Worm (Caenorhabditis elegans): Measurements from ENCODE around the gene Y69H2.10.

The Y69H2.10 gene

ce11 chrV:18637544-18638366, 32.4 kb upstream of the Y69H2.10 start (continued):
- no peak for TF ChIP-seq vab-15 (tag; optimal IDR thresholded peaks at IDR 0.05)
- no peak for TF ChIP-seq ceh-90 (tag; optimal IDR thresholded peaks at IDR 0.05)
- TF ChIP-seq efl-1 (optimal IDR thresholded peaks at IDR 0.05) = peak in 1 of 2 experiments; percentile 21
- peak in 1 of 2 experiments; percentile 45 for TF ChIP-seq efl-1 (GFP tag; optimal IDR thresholded peaks at IDR 0.05 in 1 of 2)
- TF ChIP-seq sptf-1 (tag; optimal IDR thresholded peaks at IDR 0.05) = no peak
- no peak for TF ChIP-seq ztf-4 (tag; optimal IDR thresholded peaks at IDR 0.05)
- no peak for TF ChIP-seq tlp-1 (tag; optimal IDR thresholded peaks at IDR 0.05)
- TF ChIP-seq sox-4 (tag; optimal IDR thresholded peaks at IDR 0.05) = no peak
- peak; percentile 42 for TF ChIP-seq mep-1 (tag; optimal IDR thresholded peaks at IDR 0.05)
- no peak for TF ChIP-seq aly-2 (tag; optimal IDR thresholded peaks at IDR 0.05)

- TF ChIP-seq grh-1 (GFP tag; IDR thresholded peaks at IDR 0.05) = peak; percentile 21; the same call in 1 of the 2 replicates
- peak; percentile 31; the same call in 1 of the 2 replicates for TF ChIP-seq ceh-88 (GFP tag; IDR thresholded peaks at IDR 0.05)
- TF ChIP-seq egl-13 (tag; optimal IDR thresholded peaks at IDR 0.05) = no peak
- no peak for TF ChIP-seq Y116A8C.19 (tag; optimal IDR thresholded peaks at IDR 0.05; ENCODE audit: borderline replicate concordance)
Observed at ce11 chrV:18638367-18638873, 31.7 kb upstream of the Y69H2.10 start, which contains the start of gene col-42. Gene col-42, plus strand, starts transcription at chrV:18638484.

DNA sequence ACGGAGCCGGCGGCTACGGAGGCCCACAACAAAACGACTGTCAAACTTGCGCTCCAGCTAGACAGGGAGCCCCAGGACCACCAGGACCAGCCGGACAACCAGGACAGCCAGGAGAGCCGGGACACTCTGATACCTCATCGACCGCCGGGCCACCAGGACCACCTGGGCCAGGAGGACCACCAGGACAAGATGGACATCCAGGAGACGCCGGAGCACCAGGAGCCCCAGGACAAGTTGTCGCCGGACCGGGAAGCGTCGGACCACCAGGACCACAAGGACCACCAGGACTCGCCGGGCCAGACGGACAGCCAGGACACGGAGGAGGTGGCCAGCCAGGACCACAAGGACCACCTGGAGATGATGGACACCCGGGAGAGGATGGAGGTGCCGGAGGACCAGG, 31.0 kb upstream of the Y69H2.10 start:
- TF ChIP-seq F16B12.6 (tag; optimal IDR thresholded peaks at IDR 0.05) (no peak), hlh-17 (GFP tag; optimal IDR thresholded peaks at IDR 0.05; ENCODE audit: borderline replicate concordance) (no peak), ceh-8 (GFP tag; optimal IDR thresholded peaks at IDR 0.05) (peak; percentile 51), egl-13 (tag; optimal IDR thresholded peaks at IDR 0.05) (no peak), nhr-28 (tag; optimal IDR thresholded peaks at IDR 0.05) (no peak)

ce11 chrV:18639601-18640354, 30.3 kb upstream of the Y69H2.10 start, which contains the start of gene egas-1:
Gene egas-1, plus strand, starts transcription at chrV:18640304.
- TF ChIP-seq nhr-85 (tag) = peak; percentile 84
- peak; percentile 12 for TF ChIP-seq tbx-2 (tag; optimal IDR thresholded peaks at IDR 0.05)
- TF ChIP-seq nhr-237 (tag; optimal IDR thresholded peaks at IDR 0.05) = no peak
- TF ChIP-seq fkh-4 (tag; optimal IDR thresholded peaks at IDR 0.05; ENCODE audit: borderline replicate concordance) = no peak
- peak; percentile 1 to 18 for TF ChIP-seq efl-1 (optimal IDR thresholded peaks at IDR 0.05)
- TF ChIP-seq efl-1 (GFP tag; optimal IDR thresholded peaks at IDR 0.05 in 1 of 2) = peak in 1 of 2 experiments; percentile 86
- peak; percentile 2 for TF ChIP-seq blmp-1 (tag; optimal IDR thresholded peaks at IDR 0.05)
- peak; percentile 4 for TF ChIP-seq fos-1 (tag; optimal IDR thresholded peaks at IDR 0.05)
- TF ChIP-seq mep-1 (tag; optimal IDR thresholded peaks at IDR 0.05) = no peak
- TF ChIP-seq lsy-2 (tag; optimal IDR thresholded peaks at IDR 0.05) = peak in 1 of 2 experiments; percentile 2
- peak; percentile 78 for TF ChIP-seq nhr-19 (GFP tag; conservative IDR thresholded peaks at IDR 0.05)
- TF ChIP-seq nhr-20 (tag; optimal IDR thresholded peaks at IDR 0.05) = peak; percentile 19
- TF ChIP-seq unc-130 (tag; optimal IDR thresholded peaks at IDR 0.05) = no peak
- peak; percentile 82 for TF ChIP-seq aly-2 (tag; optimal IDR thresholded peaks at IDR 0.05)
- TF ChIP-seq alr-1 (tag; optimal IDR thresholded peaks at IDR 0.05; ENCODE audit: borderline replicate concordance) = no peak
- TF ChIP-seq skn-1 (tag; optimal IDR thresholded peaks at IDR 0.05) = no peak
- no peak for TF ChIP-seq hpl-2 (GFP tag; optimal IDR thresholded peaks at IDR 0.05)
- TF ChIP-seq elt-3 (tag; optimal IDR thresholded peaks at IDR 0.05) = peak in 1 of 6 experiments; percentile 61
- TF ChIP-seq nhr-90 (tag; optimal IDR thresholded peaks at IDR 0.05; ENCODE audit: poor library complexity) = peak; percentile 58
- TF ChIP-seq ama-1 (optimal IDR thresholded peaks at IDR 0.05) = peak; percentile 78
- TF ChIP-seq hlh-17 (GFP tag; optimal IDR thresholded peaks at IDR 0.05; ENCODE audit: borderline replicate concordance) = no peak
- TF ChIP-seq ceh-90 (tag; optimal IDR thresholded peaks at IDR 0.05) = no peak
- no peak for TF ChIP-seq rnt-1 (tag; optimal IDR thresholded peaks at IDR 0.05)

Data from whole organism, L1 larva.